Worm (Caenorhabditis elegans): Measurements from ENCODE around the gene srh-203.
"Not testable (repeated sequence)": the region's sequence is repeated elsewhere in the genome, so short reads cannot be mapped to it uniquely, and the experiment has no call there.

srh-203 gene

ce11 chrV:17456197-17456596 is at the start of gene srh-203:
TSS of gene srh-203 (minus strand) at chrV:17456297.
- not testable (repeated sequence) for TF ChIP-seq sox-4 (tag; optimal IDR thresholded peaks at IDR 0.05); nhr-90 (tag; optimal IDR thresholded peaks at IDR 0.05; ENCODE audit: poor library complexity); nhr-76 (tag; optimal IDR thresholded peaks at IDR 0.05)

ce11 chrV:17500055-17500454 is 44.0 kb upstream of the srh-203 start:
- TF ChIP-seq mef-2 (tag; optimal IDR thresholded peaks at IDR 0.05) (no peak), dsc-1 (tag; optimal IDR thresholded peaks at IDR 0.05) (no peak), alr-1 (tag; optimal IDR thresholded peaks at IDR 0.05; ENCODE audit: borderline replicate concordance) (no peak), nhr-71 (tag; optimal IDR thresholded peaks at IDR 0.05) (no peak), F16B12.6 (tag; optimal IDR thresholded peaks at IDR 0.05) (no peak), Y116A8C.19 (tag; optimal IDR thresholded peaks at IDR 0.05; ENCODE audit: borderline replicate concordance) (no peak), xbp-1 (tag; optimal IDR thresholded peaks at IDR 0.05) (no peak), nhr-84 (tag; optimal IDR thresholded peaks at IDR 0.05) (no peak), nhr-28 (tag; optimal IDR thresholded peaks at IDR 0.05) (no peak), isw-1 (GFP tag; IDR thresholded peaks at IDR 0.05) (no peak), aha-1 (tag; optimal IDR thresholded peaks at IDR 0.05) (no peak), C16A3.4 (tag; optimal IDR thresholded peaks at IDR 0.05) (no peak), unc-130 (tag; optimal IDR thresholded peaks at IDR 0.05) (no peak)

- TF ChIP-seq ama-1 (optimal IDR thresholded peaks at IDR 0.05) = no peak
Measured at ce11 chrV:17496071-17496470, 40.0 kb upstream of the srh-203 start, which contains the start of gene srh-118. TSS of gene srh-118 (minus strand) at chrV:17496171.

- TF ChIP-seq ets-5 (GFP tag; IDR thresholded peaks at IDR 0.05) = no peak
- TF ChIP-seq C16A3.4 (tag; optimal IDR thresholded peaks at IDR 0.05) = no peak
- no peak for TF ChIP-seq C04F5.9 (tag; optimal IDR thresholded peaks at IDR 0.05)
- TF ChIP-seq efl-1 (optimal IDR thresholded peaks at IDR 0.05) = no peak
- TF ChIP-seq efl-1 (GFP tag; optimal IDR thresholded peaks at IDR 0.05 in 1 of 2) = no peak
- no peak for TF ChIP-seq pqm-1 (tag; optimal IDR thresholded peaks at IDR 0.05)
- TF ChIP-seq tbx-2 (tag; optimal IDR thresholded peaks at IDR 0.05) = no peak
- no peak for TF ChIP-seq unc-62 (GFP tag; optimal IDR thresholded peaks at IDR 0.05)
Measured at ce11 chrV:17493732-17494131, 37.6 kb upstream of the srh-203 start, which contains the start of gene fbxa-102. TSS of gene fbxa-102 (minus strand) at chrV:17493832.

ce11 chrV:17486034-17486433 is 29.9 kb upstream of the srh-203 start, which contains the start of gene scl-24:
TSS of gene scl-24 (plus strand) at chrV:17486334.
- TF ChIP-seq unc-86 (tag; optimal IDR thresholded peaks at IDR 0.05) (no peak), C34B4.2 (tag; optimal IDR thresholded peaks at IDR 0.05) (no peak), tbx-2 (tag; optimal IDR thresholded peaks at IDR 0.05) (no peak), lin-15B (tag; optimal IDR thresholded peaks at IDR 0.05) (no peak), C04F5.9 (tag; optimal IDR thresholded peaks at IDR 0.05) (no peak), unc-30 (tag; optimal IDR thresholded peaks at IDR 0.05) (no peak), Y116A8C.19 (tag; optimal IDR thresholded peaks at IDR 0.05; ENCODE audit: borderline replicate concordance) (no peak), lin-14 (GFP tag; optimal IDR thresholded peaks at IDR 0.05) (no peak), ces-1 (GFP tag; optimal IDR thresholded peaks at IDR 0.05) (no peak), elt-2 (tag; optimal IDR thresholded peaks at IDR 0.05) (no peak), ceh-88 (GFP tag; IDR thresholded peaks at IDR 0.05) (no peak), ztf-11 (tag; optimal IDR thresholded peaks at IDR 0.05) (no peak), fkh-8 (tag; optimal IDR thresholded peaks at IDR 0.05) (no peak), hpl-2 (GFP tag; optimal IDR thresholded peaks at IDR 0.05) (no peak), skn-1 (tag; optimal IDR thresholded peaks at IDR 0.05) (no peak), C16A3.4 (tag; optimal IDR thresholded peaks at IDR 0.05) (no peak), nhr-11 (tag; optimal IDR thresholded peaks at IDR 0.05) (no peak), sptf-1 (tag; optimal IDR thresholded peaks at IDR 0.05) (no peak), nhr-47 (tag; optimal IDR thresholded peaks at IDR 0.05) (no peak)
